Fruit fly (Drosophila melanogaster) whole organism, embryonic: ENCODE results near the gene SMC3.

Source experiments
- Ada2b ChIP-seq: fragments of 200-800 bp; sonication (Bioruptor generic); IDR thresholded peaks from 2 replicates; pipeline ENCODE4 v1.3.6; 2022; ENCODE audit warnings: missing biosample characterization, missing genetic modification characterization
- Aef1 ChIP-seq: fragments of 200-800 bp; sonication (Bioruptor generic); IDR thresholded peaks from 3 replicates; pipeline ENCODE4 v1.3.6; 2022; ENCODE audit warnings: missing biosample characterization, missing genetic modification characterization
- CG11560 ChIP-seq: fragments of 200-800 bp; sonication (Bioruptor generic); IDR thresholded peaks from 3 replicates; pipeline ENCODE4 v1.3.6; 2022; ENCODE audit warnings: missing biosample characterization, missing genetic modification characterization
- CG11695 ChIP-seq: fragments of 200-800 bp; sonication (Bioruptor generic); IDR thresholded peaks from 3 replicates; pipeline ENCODE4 v1.3.6; 2022; ENCODE audit warnings: missing biosample characterization, missing genetic modification characterization
- CG12659 ChIP-seq: fragments of 200-800 bp; sonication (Bioruptor generic); optimal IDR thresholded peaks from 3 replicates; lab custom pipeline; 2017; ENCODE audit warnings: mild to moderate bottlenecking, missing biosample characterization, missing genetic modification reagents, missing genetic modification characterization
- CG12744 ChIP-seq: fragments of 200-800 bp; sonication (Bioruptor generic); optimal IDR thresholded peaks from 2 replicates; lab custom pipeline; 2016; ENCODE audit warnings: missing biosample characterization, missing genetic modification characterization
- CG13424 ChIP-seq: fragments of 200-800 bp; sonication (Bioruptor generic); optimal IDR thresholded peaks from 2 replicates; lab custom pipeline; 2019; ENCODE audit warnings: missing biosample characterization, mild to moderate bottlenecking, missing genetic modification characterization, moderate library complexity
- CG14710 ChIP-seq: fragments of 200-800 bp; sonication (Bioruptor generic); optimal IDR thresholded peaks from 3 replicates; lab custom pipeline; 2019; ENCODE audit warnings: missing biosample characterization, mild to moderate bottlenecking, missing genetic modification characterization, moderate library complexity
- CG15514 ChIP-seq: fragments of 200-800 bp; sonication (Bioruptor generic); optimal IDR thresholded peaks from 3 replicates; lab custom pipeline; 2017; ENCODE audit warnings: missing biosample characterization, missing genetic modification characterization, mild to moderate bottlenecking, moderate library complexity, missing genetic modification reagents
- CG17186 ChIP-seq: fragments of 200-800 bp; sonication (Bioruptor generic); optimal IDR thresholded peaks from 3 replicates; lab custom pipeline; 2017; ENCODE audit warnings: missing biosample characterization, missing genetic modification reagents, missing genetic modification characterization
- CG17802 ChIP-seq: fragments of 200-800 bp; sonication (Bioruptor generic); optimal IDR thresholded peaks from 2 replicates; lab custom pipeline; 2018; ENCODE audit warnings: missing biosample characterization, mild to moderate bottlenecking, missing genetic modification characterization, moderate library complexity
- CG17912 ChIP-seq: fragments of 200-800 bp; sonication (Bioruptor generic); optimal IDR thresholded peaks from 2 replicates; lab custom pipeline; 2018; ENCODE audit warnings: missing biosample characterization, mild to moderate bottlenecking, missing genetic modification characterization
- CG2202 ChIP-seq: fragments of 200-800 bp; sonication (Bioruptor generic); optimal IDR thresholded peaks from 2 replicates; lab custom pipeline; 2018; ENCODE audit warnings: missing biosample characterization, mild to moderate bottlenecking, missing genetic modification characterization
- CG31224 ChIP-seq: fragments of 200-800 bp; sonication (Bioruptor generic); IDR thresholded peaks from 2 replicates; pipeline ENCODE4 v1.3.6; 2022; ENCODE audit warnings: missing biosample characterization, missing genetic modification characterization
- CG8290 ChIP-seq, 3 experiments: fragments of 200-800 bp; sonication (Bioruptor generic); optimal IDR thresholded peaks; 2 replicates each; lab custom pipeline; 2016 to 2019; ENCODE audit warnings: missing biosample characterization in 3 of 3, missing genetic modification characterization in 3 of 3, mild to moderate bottlenecking in 2 of 3, moderate library complexity in 1 of 3
- CG8359 ChIP-seq: fragments of 200-800 bp; sonication (Bioruptor generic); optimal IDR thresholded peaks from 2 replicates; lab custom pipeline; 2017; ENCODE audit warnings: missing biosample characterization, mild to moderate bottlenecking, missing genetic modification characterization, borderline replicate concordance
- CG8765 ChIP-seq: fragments of 200-800 bp; sonication (Bioruptor generic); IDR thresholded peaks from 2 replicates; pipeline ENCODE4 v1.3.6; 2022; ENCODE audit warnings: missing biosample characterization, missing genetic modification characterization
- CG8924 ChIP-seq: fragments of 200-800 bp; optimal IDR thresholded peaks from 3 replicates; lab custom pipeline; 2019; ENCODE audit warnings: missing biosample characterization, mild to moderate bottlenecking, missing genetic modification characterization, moderate library complexity
- CG9609 ChIP-seq: fragments of 200-800 bp; sonication (Bioruptor generic); optimal IDR thresholded peaks from 3 replicates; lab custom pipeline; 2016; ENCODE audit warnings: missing biosample characterization, missing genetic modification characterization
- CrebB ChIP-seq: fragments of 200-800 bp; sonication (Bioruptor generic); optimal IDR thresholded peaks from 3 replicates; lab custom pipeline; 2018; ENCODE audit warnings: missing biosample characterization, mild to moderate bottlenecking, missing genetic modification characterization
- Dip3 ChIP-seq: fragments of 200-800 bp; sonication (Bioruptor generic); optimal IDR thresholded peaks from 3 replicates; lab custom pipeline; 2016; ENCODE audit warnings: missing biosample characterization, missing genetic modification characterization
- Dref ChIP-seq: fragments of 200-800 bp; sonication (Bioruptor generic); IDR thresholded peaks from 2 replicates; pipeline ENCODE4 v1.3.6; 2022; ENCODE audit warnings: missing biosample characterization, missing genetic modification characterization
- E2f2 ChIP-seq: fragments of 200-800 bp; sonication (Bioruptor generic); IDR thresholded peaks from 2 replicates; pipeline ENCODE4 v1.3.6; 2022; ENCODE audit warnings: missing biosample characterization, missing genetic modification characterization
- ERR ChIP-seq: fragments of 200-800 bp; sonication (Bioruptor generic); optimal IDR thresholded peaks from 2 replicates; lab custom pipeline; 2016; ENCODE audit warnings: missing biosample characterization, missing genetic modification characterization
- HLH4C ChIP-seq: fragments of 200-800 bp; sonication (Bioruptor generic); IDR thresholded peaks from 3 replicates; pipeline ENCODE4 v1.3.6; 2022; ENCODE audit warnings: missing biosample characterization, missing genetic modification characterization; ENCODE audit not compliant: partially characterized antibody
- Hr39 ChIP-seq: fragments of >200 bp; optimal IDR thresholded peaks from 2 replicates; lab custom pipeline; 2017
- Lhr ChIP-seq: fragments of 200-800 bp; sonication (Bioruptor generic); optimal IDR thresholded peaks from 3 replicates; lab custom pipeline; 2017; ENCODE audit warnings: mild to moderate bottlenecking, missing biosample characterization, missing genetic modification reagents, missing genetic modification characterization
- Opbp ChIP-seq: fragments of 200-800 bp; sonication (Bioruptor generic); IDR thresholded peaks from 3 replicates; pipeline ENCODE4 v1.3.6; 2022; ENCODE audit warnings: missing biosample characterization, missing genetic modification characterization; ENCODE audit not compliant: partially characterized antibody
- Poxn ChIP-seq: fragments of 200-800 bp; sonication (Bioruptor generic); IDR thresholded peaks from 2 replicates; pipeline ENCODE4 v1.3.6; 2022; ENCODE audit warnings: missing biosample characterization, missing genetic modification characterization
- Ssrp ChIP-seq: fragments of 200-800 bp; sonication (Bioruptor generic); optimal IDR thresholded peaks from 2 replicates; lab custom pipeline; 2018; ENCODE audit warnings: missing biosample characterization, mild to moderate bottlenecking, missing genetic modification characterization, moderate library complexity
- Tbp ChIP-seq: fragments of >200 bp; optimal IDR thresholded peaks from 2 replicates; lab custom pipeline; 2018; ENCODE audit warnings: missing biosample characterization, missing genetic modification characterization
- Usf ChIP-seq: fragments of 200-800 bp; sonication (Bioruptor generic); optimal IDR thresholded peaks from 2 replicates; lab custom pipeline; 2017; ENCODE audit warnings: missing genotype, missing biosample characterization, missing genetic modification characterization
- al ChIP-seq: fragments of 200-800 bp; sonication (Bioruptor generic); IDR thresholded peaks from 2 replicates; pipeline ENCODE4 v1.3.6; 2022; ENCODE audit warnings: missing biosample characterization, missing genetic modification characterization
- aop ChIP-seq: fragments of 200-800 bp; sonication (Bioruptor generic); IDR thresholded peaks from 2 replicates; pipeline ENCODE4 v1.3.6; 2022; ENCODE audit warnings: missing biosample characterization, missing genetic modification characterization
- bbx ChIP-seq: fragments of 200-800 bp; sonication (Bioruptor generic); IDR thresholded peaks from 2 replicates; pipeline ENCODE4 v1.3.6; 2022; ENCODE audit warnings: missing biosample characterization, missing genetic modification characterization; ENCODE audit not compliant: partially characterized antibody
- chif ChIP-seq, 2 experiments: fragments of 200-800 bp; sonication (Bioruptor generic); optimal IDR thresholded peaks; 3 replicates each; lab custom pipeline; 2016; ENCODE audit warnings: missing biosample characterization in 2 of 2, missing genetic modification characterization in 2 of 2
- disco-r ChIP-seq: fragments of 200-800 bp; sonication (Bioruptor generic); optimal IDR thresholded peaks from 2 replicates; lab custom pipeline; 2016; ENCODE audit warnings: missing biosample characterization, missing genetic modification characterization
- dm ChIP-seq: fragments of 200-800 bp; sonication (Bioruptor generic); optimal IDR thresholded peaks from 3 replicates; lab custom pipeline; 2016; ENCODE audit warnings: missing biosample characterization, missing genetic modification characterization
- emc ChIP-seq: fragments of 200-800 bp; sonication (Bioruptor generic); optimal IDR thresholded peaks from 2 replicates; lab custom pipeline; 2016; ENCODE audit warnings: missing biosample characterization, missing genetic modification characterization
- fu2 ChIP-seq: fragments of 200-800 bp; sonication (Bioruptor generic); optimal IDR thresholded peaks from 2 replicates; lab custom pipeline; 2016; ENCODE audit warnings: missing biosample characterization, missing genetic modification characterization
- hbn ChIP-seq: fragments of 200-800 bp; sonication (Bioruptor generic); IDR thresholded peaks from 2 replicates; pipeline ENCODE4 v1.3.6; 2022; ENCODE audit warnings: missing biosample characterization, missing genetic modification characterization; ENCODE audit not compliant: partially characterized antibody
- her ChIP-seq: fragments of 200-800 bp; sonication (Bioruptor generic); optimal IDR thresholded peaks from 2 replicates; lab custom pipeline; 2016; ENCODE audit warnings: missing biosample characterization, missing genetic modification characterization
- pita ChIP-seq: fragments of 200-800 bp; sonication (Bioruptor generic); optimal IDR thresholded peaks from 2 replicates; lab custom pipeline; 2017; ENCODE audit warnings: missing biosample characterization, mild to moderate bottlenecking, missing genetic modification characterization
- pros ChIP-seq: fragments of 200-800 bp; sonication (Bioruptor generic); optimal IDR thresholded peaks from 3 replicates; lab custom pipeline; 2019; ENCODE audit warnings: missing biosample characterization, mild to moderate bottlenecking, missing genetic modification characterization, moderate library complexity
- sim ChIP-seq: fragments of 200-800 bp; sonication (Bioruptor generic); IDR thresholded peaks from 2 replicates; pipeline ENCODE4 v1.3.6; 2022; ENCODE audit warnings: missing biosample characterization, missing genetic modification characterization
- sisA ChIP-seq: fragments of 200-800 bp; sonication (Bioruptor generic); IDR thresholded peaks from 2 replicates; pipeline ENCODE4 v1.3.6; 2022; ENCODE audit warnings: missing biosample characterization, missing genetic modification characterization
- tio ChIP-seq: fragments of 200-800 bp; sonication (Bioruptor generic); optimal IDR thresholded peaks from 2 replicates; lab custom pipeline; 2017; ENCODE audit warnings: missing biosample characterization, missing genetic modification characterization, inconsistent platforms
- tna ChIP-seq: fragments of 200-800 bp; sonication (Bioruptor generic); IDR thresholded peaks from 2 replicates; pipeline ENCODE4 v1.3.6; 2022; ENCODE audit warnings: missing biosample characterization, missing genetic modification characterization; ENCODE audit not compliant: partially characterized antibody
- usp ChIP-seq: fragments of >200 bp; optimal IDR thresholded peaks from 2 replicates; lab custom pipeline; 2017; ENCODE audit warnings: missing biosample characterization, missing genetic modification characterization
- z ChIP-seq: fragments of 200-800 bp; sonication (Bioruptor generic); IDR thresholded peaks from 3 replicates; pipeline ENCODE4 v1.3.6; 2022; ENCODE audit warnings: missing biosample characterization, missing genetic modification characterization
- zfh1 ChIP-seq: fragments of 200-800 bp; sonication (Bioruptor generic); IDR thresholded peaks from 3 replicates; pipeline ENCODE4 v1.3.6; 2022; ENCODE audit warnings: missing biosample characterization, missing genetic modification characterization

Gene SMC3

DNA sequence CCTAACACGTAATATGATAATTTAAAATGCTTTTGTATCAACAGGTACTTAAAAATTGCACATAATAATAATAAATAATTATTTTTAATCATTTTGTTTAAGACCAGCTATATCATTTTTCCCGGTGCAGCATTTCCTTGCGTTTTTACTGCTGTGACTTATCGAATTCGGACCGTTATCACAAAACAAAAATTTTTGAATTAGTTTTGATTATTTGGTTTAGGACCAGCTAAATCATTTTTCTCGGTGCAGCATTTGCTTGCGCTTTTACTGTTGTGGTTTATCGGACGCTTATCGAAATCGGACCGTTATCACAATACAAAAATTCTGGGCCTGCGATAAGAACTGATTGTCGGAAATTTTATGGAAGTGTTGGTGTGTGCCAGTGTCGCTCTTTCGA lies 40.7 kb downstream of the SMC3 start (continued):
- TF ChIP-seq dm (GFP tag; lab: Kevin White, UChicago) = no peak
- TF ChIP-seq usp (GFP tag; lab: Kevin White, UChicago) = no peak
- peak; percentile 56; the same call in 1 of the 3 replicates for TF ChIP-seq CG11560
- no peak for TF ChIP-seq hbn (GFP tag; lab: Robert Waterston, UW)
- no peak for TF ChIP-seq pros (GFP tag; lab: Kevin White, UChicago)
- TF ChIP-seq Usf (GFP tag; lab: Kevin White, UChicago) = peak; percentile 53
- TF ChIP-seq fu2 (GFP tag; lab: Kevin White, UChicago) = peak; percentile 40
- TF ChIP-seq CG8290 (GFP tag; optimal IDR thresholded peaks at IDR 0.05; lab: Kevin White, UChicago) = no peak
- TF ChIP-seq CG8290 (tag; optimal IDR thresholded peaks at IDR 0.05; lab: Kevin White, UChicago) = peak in 1 of 2 experiments; percentile 67
- TF ChIP-seq sim = peak; percentile 69; the same call in 1 of the 2 replicates
- TF ChIP-seq E2f2 (GFP tag; lab: Robert Waterston, UW) = peak; percentile 55
- TF ChIP-seq CG17912 (GFP tag; lab: Kevin White, UChicago) = no peak
- TF ChIP-seq CG13424 (tag; lab: Kevin White, UChicago) = peak; percentile 83
- no peak for TF ChIP-seq z
- peak; percentile 58 for TF ChIP-seq CG9609
- TF ChIP-seq CG31224 (GFP tag; lab: Robert Waterston, UW) = peak; percentile 57; the same call in 1 of the 2 replicates
- TF ChIP-seq tna (GFP tag; lab: Robert Waterston, UW) = no peak
- peak; percentile 39 for TF ChIP-seq Dip3 (GFP tag; lab: Kevin White, UChicago)
- TF ChIP-seq CG8359 (GFP tag; lab: Kevin White, UChicago) = peak; percentile 44
- TF ChIP-seq CG12659 = peak; percentile 81
- TF ChIP-seq disco-r (GFP tag; lab: Kevin White, UChicago) = peak; percentile 21
- peak; percentile 76 for TF ChIP-seq sisA
- peak; percentile 69 for TF ChIP-seq CG14710 (tag; lab: Kevin White, UChicago)
- peak; percentile 50 for TF ChIP-seq Dref (GFP tag; lab: Robert Waterston, UW)
- TF ChIP-seq Lhr (GFP tag; lab: Kevin White, UChicago) = peak; percentile 42
- TF ChIP-seq CG17186 (GFP tag; lab: Kevin White, UChicago) = peak; percentile 8
- peak; percentile 47 for TF ChIP-seq CG12744 (GFP tag; lab: Kevin White, UChicago)
- TF ChIP-seq al (GFP tag; lab: Robert Waterston, UW) = peak; percentile 51; the same call in 1 of the 2 replicates
- TF ChIP-seq CrebB (tag; lab: Kevin White, UChicago) = peak; percentile 68
- TF ChIP-seq Ada2b (GFP tag; lab: Robert Waterston, UW) = peak; percentile 66
- peak; percentile 32 to 36 for TF ChIP-seq chif (GFP tag; optimal IDR thresholded peaks at IDR 0.05; lab: Kevin White, UChicago)
- no peak for TF ChIP-seq CG8765
- no peak for TF ChIP-seq Hr39 (lab: Kevin White, UChicago)
- TF ChIP-seq CG17802 (tag; lab: Kevin White, UChicago) = peak; percentile 56
- TF ChIP-seq pita (GFP tag; lab: Kevin White, UChicago) = no peak
- TF ChIP-seq Tbp (GFP tag; lab: Kevin White, UChicago) = no peak
- peak; percentile 85 for TF ChIP-seq tio (GFP tag; lab: Kevin White, UChicago)
- peak; percentile 58 for TF ChIP-seq CG2202 (tag; lab: Kevin White, UChicago)
- peak; percentile 74 for TF ChIP-seq Aef1
- peak; percentile 77 for TF ChIP-seq CG15514 (GFP tag; lab: Kevin White, UChicago)
- no peak for TF ChIP-seq Poxn (GFP tag; lab: Robert Waterston, UW)
- TF ChIP-seq emc (GFP tag; lab: Kevin White, UChicago) = no peak
- TF ChIP-seq zfh1 (GFP tag; lab: Robert Waterston, UW) = peak; percentile 82
- 0 out of 2 replicates have a peak, but pooled peaks have one; percentile 22 for TF ChIP-seq aop (GFP tag; lab: Robert Waterston, UW)
- TF ChIP-seq Opbp (GFP tag; lab: Robert Waterston, UW) = no peak
- TF ChIP-seq HLH4C (GFP tag; lab: Robert Waterston, UW) = no peak
- no peak for TF ChIP-seq ERR (GFP tag; lab: Kevin White, UChicago)
- TF ChIP-seq CG11695 = peak; percentile 90
- no peak for TF ChIP-seq bbx (GFP tag; lab: Robert Waterston, UW)
- TF ChIP-seq Ssrp (tag; lab: Kevin White, UChicago) = peak; percentile 78
- peak; percentile 86 for TF ChIP-seq CG8924
- TF ChIP-seq her (GFP tag; lab: Kevin White, UChicago) = peak; percentile 58
